Fruit fly (Drosophila melanogaster): ENCODE measurements around the gene SdhD.

DNA sequence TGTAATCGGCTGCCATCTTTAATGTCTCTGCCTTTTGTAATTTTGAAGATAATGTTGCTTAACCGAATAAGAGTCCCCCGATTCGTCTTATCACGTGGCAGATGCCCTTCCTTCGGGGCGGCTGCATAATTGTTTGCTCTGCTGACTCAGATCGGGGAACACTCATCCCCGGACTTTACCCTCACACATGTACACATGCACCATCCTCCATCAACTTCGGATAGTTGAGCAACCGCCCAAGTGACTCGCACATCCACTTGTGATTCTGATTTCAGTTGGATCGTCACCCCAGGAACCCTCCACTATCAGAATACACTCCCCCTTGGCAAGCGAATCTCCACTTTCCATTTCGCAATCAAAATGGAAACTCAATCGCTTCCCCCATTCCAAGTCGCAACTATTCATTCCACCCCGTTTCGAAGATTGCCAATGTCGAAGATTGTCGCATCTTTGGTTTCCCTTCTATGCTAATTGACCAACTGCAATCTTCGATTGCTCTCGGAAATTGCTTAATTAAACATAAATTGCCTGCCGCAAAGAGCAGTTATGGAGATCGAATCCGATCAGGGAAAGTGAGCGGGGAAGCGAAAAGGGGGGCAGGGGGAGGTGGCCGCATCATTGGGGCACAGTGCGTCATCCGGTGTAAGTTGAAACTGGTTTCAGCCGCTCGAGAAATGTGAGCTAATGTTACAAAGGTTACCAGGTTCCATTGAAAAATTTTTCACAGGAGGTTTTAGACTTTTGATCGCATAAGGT is 24.7 kb upstream of the SdhD start:
- TF ChIP-seq jing (GFP tag; optimal IDR thresholded peaks at IDR 0.05) (no peak), mirr (GFP tag; optimal IDR thresholded peaks at IDR 0.05) (no peak), pan (optimal IDR thresholded peaks at IDR 0.05) (no peak), pan (GFP tag; optimal IDR thresholded peaks at IDR 0.05 in 1 of 2, IDR thresholded peaks at IDR 0.05 in 1 of 2) (no peak), Sin3A (optimal IDR thresholded peaks at IDR 0.05) (no peak), ATbp (GFP tag; optimal IDR thresholded peaks at IDR 0.05) (no peak)

Measured in whole organism, embryonic.